Fruit fly (Drosophila melanogaster) whole organism, prepupa: ENCODE measurements around the gene MetRS-m.

Experiments
- CG11902 ChIP-seq: fragments of 200-800 bp; sonication (Bioruptor generic); optimal IDR thresholded peaks from 3 replicates; lab custom pipeline; 2016; ENCODE audit warnings: missing biosample characterization, missing genetic modification characterization
- CG31627 ChIP-seq: fragments of 200-800 bp; sonication (Bioruptor generic); optimal IDR thresholded peaks from 3 replicates; lab custom pipeline; 2016; ENCODE audit warnings: missing biosample characterization, missing genetic modification characterization
- CG8119 ChIP-seq: fragments of 200-800 bp; sonication (Bioruptor generic); IDR thresholded peaks from 3 replicates; pipeline ENCODE4 v1.3.6; 2022; ENCODE audit warnings: missing biosample characterization, missing genetic modification characterization
- CG9139 ChIP-seq: fragments of 200-800 bp; sonication (Bioruptor generic); optimal IDR thresholded peaks from 3 replicates; lab custom pipeline; 2017; ENCODE audit warnings: missing biosample characterization, mild to moderate bottlenecking, missing genetic modification characterization
- Gug ChIP-seq: fragments of 200-800 bp; sonication (Bioruptor generic); IDR thresholded peaks from 2 replicates; pipeline ENCODE4 v1.3.6; 2022; ENCODE audit warnings: missing biosample characterization, missing genetic modification characterization
- Hr38 ChIP-seq: sonication (Bioruptor generic); optimal IDR thresholded peaks from 2 replicates; lab custom pipeline; 2016; ENCODE audit warnings: missing biosample characterization, missing genetic modification characterization
- Hr39 ChIP-seq: fragments of 200-800 bp; sonication (Bioruptor generic); optimal IDR thresholded peaks from 2 replicates; lab custom pipeline; 2016; ENCODE audit warnings: missing biosample characterization, missing genetic modification characterization
- Lpt ChIP-seq: fragments of 200-800 bp; sonication (Bioruptor generic); optimal IDR thresholded peaks from 3 replicates; lab custom pipeline; 2016; ENCODE audit warnings: missing biosample characterization, missing genetic modification characterization

DNA sequence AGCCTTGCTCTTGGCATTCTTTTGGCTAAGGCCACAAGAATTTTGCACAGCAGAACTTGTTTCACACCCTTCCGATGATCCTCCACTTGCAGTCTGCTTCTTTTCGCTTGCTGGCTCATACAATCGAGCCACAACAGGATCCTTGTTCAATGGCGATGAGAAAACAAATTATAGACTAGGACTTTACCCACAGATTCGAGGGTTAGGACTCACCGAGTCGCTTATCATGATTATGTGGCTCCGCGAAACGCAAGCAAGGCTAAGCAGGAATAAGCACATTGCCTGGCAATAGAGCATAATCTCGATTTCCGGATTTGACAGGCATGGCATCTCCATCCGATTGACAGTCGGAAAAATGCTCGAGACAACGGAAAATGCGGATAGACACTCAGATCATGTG lies 2.3 kb upstream of the MetRS-m start, which contains the start of the genes CG14839 and CG14841:
- TF ChIP-seq Hr39 (GFP tag; lab: Kevin White, UChicago) (no peak), Gug (GFP tag; lab: Robert Waterston, UW) (no peak), CG11902 (GFP tag; lab: Kevin White, UChicago) (no peak), CG31627 (GFP tag; lab: Kevin White, UChicago) (no peak), CG9139 (GFP tag; lab: Kevin White, UChicago) (no peak), Lpt (no peak), Hr38 (GFP tag; lab: Kevin White, UChicago) (no peak), CG8119 (no peak)
